Worm (Caenorhabditis elegans) whole organism, midembryonic: Measurements from ENCODE around the gene sru-45.

Source experiments
- T22C8.4 ChIP-seq: fragments of 200-800 bp; sonication (Bioruptor generic); IDR thresholded peaks from 2 replicates; pipeline ENCODE4 v1.3.6; 2022; ENCODE audit warnings: missing genetic modification characterization, missing compliant biosample characterization
- cog-1 ChIP-seq: sonication (generic microtip); optimal IDR thresholded peaks from 2 replicates; lab custom pipeline; 2016; ENCODE audit warnings: missing genetic modification characterization, missing compliant biosample characterization
- klf-2 ChIP-seq: fragments of 200-800 bp; sonication (Bioruptor generic); conservative IDR thresholded peaks from 2 replicates; pipeline ENCODE4 v1.3.6; 2022; ENCODE audit warnings: missing genetic modification reagents, missing genetic modification characterization, missing compliant biosample characterization

DNA sequence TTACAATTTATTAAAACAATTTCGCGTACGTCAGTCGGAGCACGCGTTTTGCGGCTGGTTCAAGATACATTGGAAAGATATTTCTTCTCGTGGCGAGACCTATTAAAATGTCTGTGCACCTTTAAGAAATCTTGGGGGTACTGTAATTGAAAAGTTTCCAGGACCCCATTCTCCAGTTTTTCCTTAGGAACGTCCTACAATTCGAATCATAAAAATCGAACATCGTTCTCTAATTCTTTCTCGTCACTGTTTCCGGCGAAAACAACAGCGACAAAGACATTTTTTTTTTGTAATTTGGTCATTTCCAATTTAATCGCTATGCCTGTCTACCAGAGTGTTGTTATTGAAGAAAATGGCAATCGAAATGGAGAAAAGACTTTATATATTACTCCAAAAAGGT, 29.0 kb upstream of the sru-45 start, which contains the start of gene Y32B12B.1:
- no peak for TF ChIP-seq T22C8.4 (GFP tag; lab: Robert Waterston, UW)
- TF ChIP-seq klf-2 (GFP tag; lab: Robert Waterston, UW): no peak
- TF ChIP-seq cog-1 (tag; lab: Kevin White, UChicago): no peak
